Fruit fly (Drosophila melanogaster) whole organism, wandering third instar larva: ENCODE results near the gene CG8136.

Experiments
- Abd-B ChIP-seq: fragments of >200 bp; optimal IDR thresholded peaks from 2 replicates; lab custom pipeline; 2017; ENCODE audit warnings: missing biosample characterization, missing genetic modification characterization
- CG32264 ChIP-seq: fragments of 200-800 bp; sonication (Bioruptor generic); optimal IDR thresholded peaks from 2 replicates; lab custom pipeline; 2016; ENCODE audit warnings: missing biosample characterization, missing genetic modification characterization
- CG9705 ChIP-seq: fragments of 200-800 bp; sonication (Bioruptor generic); optimal IDR thresholded peaks from 2 replicates; lab custom pipeline; 2018; ENCODE audit warnings: missing biosample characterization, mild to moderate bottlenecking, missing genetic modification characterization
- CrebA ChIP-seq: fragments of 200-800 bp; sonication (Bioruptor generic); optimal IDR thresholded peaks from 2 replicates; lab custom pipeline; 2016; ENCODE audit warnings: missing biosample characterization, mild to moderate bottlenecking, missing genetic modification characterization, borderline replicate concordance
- Dfd ChIP-seq: fragments of >200 bp; optimal IDR thresholded peaks from 2 replicates; lab custom pipeline; 2017; ENCODE audit warnings: missing biosample characterization, missing genetic modification characterization
- Dif ChIP-seq: fragments of 200-275, 200-300 bp; sonication (Bioruptor generic); optimal IDR thresholded peaks from 2 replicates; lab custom pipeline; 2018; ENCODE audit warnings: missing biosample characterization, missing genetic modification characterization; ENCODE audit not compliant: partially characterized antibody
- GATAd ChIP-seq: sonication (Bioruptor generic); optimal IDR thresholded peaks from 2 replicates; lab custom pipeline; 2016; ENCODE audit warnings: missing biosample characterization, missing genetic modification characterization
- HLH106 ChIP-seq: fragments of 200-800 bp; optimal IDR thresholded peaks from 3 replicates; lab custom pipeline; 2019; ENCODE audit warnings: missing biosample characterization, mild to moderate bottlenecking, missing genetic modification characterization, moderate library complexity
- Hnf4 ChIP-seq: fragments of 200-800 bp; sonication (Bioruptor generic); optimal IDR thresholded peaks from 2 replicates; lab custom pipeline; 2016; ENCODE audit warnings: missing biosample characterization, mild to moderate bottlenecking, missing genetic modification characterization
- Hr78 ChIP-seq: fragments of >200 bp; optimal IDR thresholded peaks from 2 replicates; lab custom pipeline; 2017; ENCODE audit warnings: missing biosample characterization, missing genetic modification characterization
- Hr83 ChIP-seq: fragments of 200-300 bp; sonication (Bioruptor generic); optimal IDR thresholded peaks from 2 replicates; lab custom pipeline; 2016; ENCODE audit warnings: missing biosample characterization, mild to moderate bottlenecking, missing genetic modification characterization, moderate library complexity; ENCODE audit not compliant: poor library complexity, severe bottlenecking
- Jra ChIP-seq: sonication (Bioruptor generic); optimal IDR thresholded peaks from 2 replicates; lab custom pipeline; 2016; ENCODE audit warnings: missing biosample characterization, missing genetic modification characterization
- Mio ChIP-seq: sonication (Bioruptor generic); optimal IDR thresholded peaks from 2 replicates; lab custom pipeline; 2016; ENCODE audit warnings: missing biosample characterization, missing genetic modification characterization
- Myc ChIP-seq: fragments of >200 bp; optimal IDR thresholded peaks from 2 replicates; lab custom pipeline; 2017
- N ChIP-seq: fragments of >200 bp; optimal IDR thresholded peaks from 2 replicates; lab custom pipeline; 2018; ENCODE audit warnings: missing biosample characterization, missing external identifiers, missing genetic modification characterization
- OdsH ChIP-seq: fragments of 200-800 bp; sonication (Bioruptor generic); optimal IDR thresholded peaks from 2 replicates; lab custom pipeline; 2016; ENCODE audit warnings: missing biosample characterization, mild to moderate bottlenecking, missing genetic modification characterization
- Rel ChIP-seq, 2 experiments: fragments of 200-800 bp; sonication (Bioruptor generic) in 1 of 2; optimal IDR thresholded peaks; 2 replicates in 1 of 2; 3 replicates in 1 of 2; lab custom pipeline; 2016 to 2019; ENCODE audit warnings: mild to moderate bottlenecking in 2 of 2, missing biosample characterization in 2 of 2, missing genetic modification characterization in 2 of 2, moderate library complexity in 1 of 2
- Sp1 ChIP-seq: fragments of 200-800 bp; sonication (Bioruptor generic); optimal IDR thresholded peaks from 3 replicates; lab custom pipeline; 2019; ENCODE audit warnings: missing biosample characterization, mild to moderate bottlenecking, missing genetic modification characterization, moderate library complexity
- Vsx2 ChIP-seq: fragments of 200-300, 225-300 bp; sonication (Bioruptor generic); optimal IDR thresholded peaks from 2 replicates; lab custom pipeline; 2018; ENCODE audit warnings: missing biosample characterization, missing genetic modification characterization; ENCODE audit not compliant: partially characterized antibody
- br ChIP-seq: fragments of 200-800 bp; sonication (Bioruptor generic); optimal IDR thresholded peaks from 2 replicates; lab custom pipeline; 2016; ENCODE audit warnings: missing biosample characterization, missing genetic modification characterization
- brk ChIP-seq: fragments of 200-800 bp; sonication (Bioruptor generic); optimal IDR thresholded peaks from 2 replicates; lab custom pipeline; 2016; ENCODE audit warnings: missing biosample characterization, mild to moderate bottlenecking, missing genetic modification characterization
- dl ChIP-seq, 2 experiments: fragments of 175-275, 200-275 bp in 1 of 2; fragments of 200-275 bp in 1 of 2; sonication (Bioruptor generic); optimal IDR thresholded peaks; lab custom pipeline; 2018; ENCODE audit warnings: mild to moderate bottlenecking in 2 of 2, missing biosample characterization in 2 of 2, missing genetic modification characterization in 2 of 2, moderate library complexity in 2 of 2; ENCODE audit not compliant: partially characterized antibody in 2 of 2, insufficient read depth in 1 of 2
- dmrt93B ChIP-seq: fragments of 200-800 bp; sonication (Bioruptor generic); optimal IDR thresholded peaks from 2 replicates; lab custom pipeline; 2018; ENCODE audit warnings: missing biosample characterization, mild to moderate bottlenecking, missing genetic modification characterization
- dsf ChIP-seq: sonication (Bioruptor generic); optimal IDR thresholded peaks from 2 replicates; lab custom pipeline; 2016; ENCODE audit warnings: missing biosample characterization, missing genetic modification characterization, borderline replicate concordance
- ey ChIP-seq: fragments of 200-800 bp; sonication (Bioruptor generic); optimal IDR thresholded peaks from 2 replicates; lab custom pipeline; 2016; ENCODE audit warnings: missing biosample characterization, missing genetic modification characterization
- foxo ChIP-seq, 2 experiments: fragments of 200-800 bp; sonication (Bioruptor generic); optimal IDR thresholded peaks; 2 replicates in 1 of 2; 3 replicates in 1 of 2; lab custom pipeline; 2016 to 2017; ENCODE audit warnings: missing biosample characterization in 2 of 2, missing genetic modification characterization in 2 of 2
- fru ChIP-seq: fragments of 200-800 bp; sonication (Bioruptor generic); optimal IDR thresholded peaks from 3 replicates; lab custom pipeline; 2016; ENCODE audit warnings: missing biosample characterization, mild to moderate bottlenecking, missing genetic modification characterization
- h ChIP-seq: fragments of 200-800 bp; sonication (Bioruptor generic); optimal IDR thresholded peaks from 3 replicates; lab custom pipeline; 2016; ENCODE audit warnings: missing biosample characterization, mild to moderate bottlenecking, missing genetic modification characterization
- jim ChIP-seq: fragments of 175-275, 200-325 bp; sonication (Bioruptor generic); optimal IDR thresholded peaks from 2 replicates; lab custom pipeline; 2016; ENCODE audit warnings: missing biosample characterization, mild to moderate bottlenecking, missing genetic modification characterization
- lola ChIP-seq: fragments of >200 bp; optimal IDR thresholded peaks from 2 replicates; lab custom pipeline; 2017; ENCODE audit warnings: missing biosample characterization, missing genetic modification characterization
- pan ChIP-seq: fragments of >200 bp; optimal IDR thresholded peaks from 2 replicates; lab custom pipeline; 2017
- psq ChIP-seq: fragments of 200-800 bp; sonication (Bioruptor generic); optimal IDR thresholded peaks from 3 replicates; lab custom pipeline; 2017; ENCODE audit warnings: missing biosample characterization, mild to moderate bottlenecking, missing genetic modification characterization, moderate library complexity
- rgr ChIP-seq: fragments of 200-800 bp; sonication (Bioruptor generic); optimal IDR thresholded peaks from 3 replicates; lab custom pipeline; 2016; ENCODE audit warnings: missing biosample characterization, mild to moderate bottlenecking, missing genetic modification characterization
- sage ChIP-seq: fragments of 200-800 bp; sonication (Bioruptor generic); optimal IDR thresholded peaks from 2 replicates; lab custom pipeline; 2016; ENCODE audit warnings: missing biosample characterization, mild to moderate bottlenecking, missing genetic modification characterization
- sv ChIP-seq: fragments of 200-800 bp; sonication (Bioruptor generic); optimal IDR thresholded peaks from 3 replicates; lab custom pipeline; 2016; ENCODE audit warnings: missing biosample characterization, missing genetic modification characterization
- tai ChIP-seq: sonication (Bioruptor generic); optimal IDR thresholded peaks from 2 replicates; lab custom pipeline; 2016; ENCODE audit warnings: missing biosample characterization, missing genetic modification characterization
- usp ChIP-seq: fragments of >200 bp; optimal IDR thresholded peaks from 2 replicates; lab custom pipeline; 2017; ENCODE audit warnings: missing biosample characterization, missing genetic modification characterization
- woc ChIP-seq: sonication (Bioruptor generic); optimal IDR thresholded peaks from 2 replicates; lab custom pipeline; 2016; ENCODE audit warnings: missing biosample characterization, mild to moderate bottlenecking, missing genetic modification characterization

The CG8136 gene

dm6 chr3R:8744198-8744597, 23.0 kb downstream of the CG8136 start:
- TF ChIP-seq OdsH (GFP tag; lab: Kevin White, UChicago) = peak; percentile 46
- peak; percentile 19 for TF ChIP-seq dmrt93B (GFP tag; lab: Kevin White, UChicago)
- TF ChIP-seq CG32264 (GFP tag; lab: Kevin White, UChicago) = no peak
- no peak for TF ChIP-seq CrebA (GFP tag; lab: Kevin White, UChicago)
- peak; percentile 52 for TF ChIP-seq HLH106 (tag; lab: Kevin White, UChicago)
- no peak for TF ChIP-seq N (GFP tag; lab: Kevin White, UChicago)
- TF ChIP-seq fru (GFP tag; lab: Kevin White, UChicago) = peak; percentile 47
- peak in 1 of 2 experiments; percentile 53 for TF ChIP-seq foxo (GFP tag; optimal IDR thresholded peaks at IDR 0.05; lab: Kevin White, UChicago)
- TF ChIP-seq Myc (lab: Kevin White, UChicago) = no peak
- TF ChIP-seq usp (GFP tag; lab: Kevin White, UChicago) = no peak
- no peak for TF ChIP-seq pan (lab: Kevin White, UChicago)
- no peak for TF ChIP-seq CG9705 (GFP tag; lab: Kevin White, UChicago)
- TF ChIP-seq dsf (GFP tag; lab: Kevin White, UChicago) = no peak
- no peak for TF ChIP-seq brk (GFP tag; lab: Kevin White, UChicago)
- TF ChIP-seq Jra = no peak
- TF ChIP-seq Hr78 (GFP tag; lab: Kevin White, UChicago) = no peak
- TF ChIP-seq h = peak; percentile 60
- TF ChIP-seq rgr (GFP tag; lab: Kevin White, UChicago) = peak; percentile 50
- TF ChIP-seq br (GFP tag; lab: Kevin White, UChicago) = peak; percentile 42
- TF ChIP-seq dl (GFP tag; optimal IDR thresholded peaks at IDR 0.05; lab: Kevin White, UChicago; ENCODE audit: insufficient read depth in 1 of 2, partially characterized antibody in 2 of 2) = no peak
- TF ChIP-seq Mio (GFP tag; lab: Kevin White, UChicago) = no peak
- peak; percentile 12 for TF ChIP-seq psq (GFP tag; lab: Kevin White, UChicago)
- peak; percentile 65 for TF ChIP-seq ey (GFP tag; lab: Kevin White, UChicago)
- TF ChIP-seq sv (GFP tag; lab: Kevin White, UChicago) = peak; percentile 15
- TF ChIP-seq Hnf4 = peak; percentile 54
- peak; percentile 54 for TF ChIP-seq tai
- TF ChIP-seq Rel (GFP tag; optimal IDR thresholded peaks at IDR 0.05; lab: Kevin White, UChicago) = no peak
- TF ChIP-seq Rel (tag; optimal IDR thresholded peaks at IDR 0.05; lab: Kevin White, UChicago) = no peak

- TF ChIP-seq Hr78 (GFP tag; lab: Kevin White, UChicago) (no peak), OdsH (GFP tag; lab: Kevin White, UChicago) (peak; percentile 83), dmrt93B (GFP tag; lab: Kevin White, UChicago) (peak; percentile 41), Dfd (GFP tag; lab: Kevin White, UChicago) (no peak), foxo (GFP tag; optimal IDR thresholded peaks at IDR 0.05; lab: Kevin White, UChicago) (peak in 1 of 2 experiments; percentile 82), fru (GFP tag; lab: Kevin White, UChicago) (peak; percentile 78), CrebA (GFP tag; lab: Kevin White, UChicago) (no peak), Hnf4 (peak; percentile 74), dsf (GFP tag; lab: Kevin White, UChicago) (no peak), Myc (lab: Kevin White, UChicago) (no peak), woc (peak; percentile 56), Mio (GFP tag; lab: Kevin White, UChicago) (no peak), pan (lab: Kevin White, UChicago) (no peak), br (GFP tag; lab: Kevin White, UChicago) (peak; percentile 62), CG32264 (GFP tag; lab: Kevin White, UChicago) (no peak), usp (GFP tag; lab: Kevin White, UChicago) (no peak), Abd-B (GFP tag; lab: Kevin White, UChicago) (no peak), Vsx2 (no peak), rgr (GFP tag; lab: Kevin White, UChicago) (peak; percentile 80), Jra (peak; percentile 22), jim (GFP tag; lab: Kevin White, UChicago) (no peak), dl (GFP tag; optimal IDR thresholded peaks at IDR 0.05; lab: Kevin White, UChicago; ENCODE audit: insufficient read depth in 1 of 2, partially characterized antibody in 2 of 2) (no peak), Dif (GFP tag; lab: Kevin White, UChicago) (no peak), Sp1 (GFP tag; lab: Kevin White, UChicago) (peak; percentile 71), sage (peak; percentile 63), psq (GFP tag; lab: Kevin White, UChicago) (peak; percentile 72), N (GFP tag; lab: Kevin White, UChicago) (no peak), CG9705 (GFP tag; lab: Kevin White, UChicago) (no peak), sv (GFP tag; lab: Kevin White, UChicago) (no peak), h (peak; percentile 72), Rel (GFP tag; optimal IDR thresholded peaks at IDR 0.05; lab: Kevin White, UChicago) (no peak), Rel (tag; optimal IDR thresholded peaks at IDR 0.05; lab: Kevin White, UChicago) (no peak), brk (GFP tag; lab: Kevin White, UChicago) (peak; percentile 46), lola (GFP tag; lab: Kevin White, UChicago) (no peak), Hr83 (GFP tag; lab: Kevin White, UChicago) (no peak), GATAd (no peak), tai (no peak), ey (GFP tag; lab: Kevin White, UChicago) (peak; percentile 62), HLH106 (tag; lab: Kevin White, UChicago) (peak; percentile 76)
Measured at dm6 chr3R:8746354-8746753, 25.2 kb downstream of the CG8136 start.
